Fruit fly (Drosophila melanogaster): Measurements from ENCODE around the gene GstD8.

- no peak for TF ChIP-seq Myc (optimal IDR thresholded peaks at IDR 0.05)
- no peak for TF ChIP-seq psq (optimal IDR thresholded peaks at IDR 0.05)
- TF ChIP-seq h (optimal IDR thresholded peaks at IDR 0.05) = no peak
- no peak for TF ChIP-seq ttk (optimal IDR thresholded peaks at IDR 0.05)
- no peak for TF ChIP-seq Sin3A (optimal IDR thresholded peaks at IDR 0.05)
Measured at dm6 chr3R:12376828-12377227, 3.0 kb upstream of the GstD8 start, which contains the start of gene GstD6.
